Worm (Caenorhabditis elegans) whole organism, young adult: Measurements from ENCODE around the gene T12G3.2.

Experiments used
- F10E7.11 ChIP-seq: sonication (generic microtip); optimal IDR thresholded peaks from 2 replicates; lab custom pipeline; 2017; ENCODE audit warnings: mild to moderate bottlenecking, missing genetic modification characterization, moderate library complexity, missing compliant biosample characterization
- ZK185.1 ChIP-seq: sonication (generic microtip); optimal IDR thresholded peaks from 2 replicates; lab custom pipeline; 2016; ENCODE audit warnings: mild to moderate bottlenecking, missing genetic modification characterization, missing compliant biosample characterization; ENCODE audit not compliant: poor library complexity, severe bottlenecking
- attf-6 ChIP-seq: fragments of 200-800 bp; sonication (Bioruptor generic); IDR thresholded peaks from 2 replicates; pipeline ENCODE4 v1.3.6; 2022; ENCODE audit warnings: missing genetic modification reagents, missing genetic modification characterization, missing compliant biosample characterization
- bed-2 ChIP-seq: fragments of 200-800 bp; sonication (Bioruptor generic); IDR thresholded peaks from 2 replicates; pipeline ENCODE4 v1.3.6; 2022; ENCODE audit warnings: missing genetic modification reagents, missing genetic modification characterization, missing compliant biosample characterization
- efl-1 ChIP-seq: fragments of 150-350 bp; optimal IDR thresholded peaks from 2 replicates; lab custom pipeline; 2014; ENCODE audit warnings: missing biosample characterization, missing genetic modification reagents, missing genetic modification characterization
- ekl-4 ChIP-seq: fragments of 200-800 bp; sonication (Bioruptor generic); IDR thresholded peaks from 2 replicates; pipeline ENCODE4 v1.3.6; 2022; ENCODE audit warnings: missing genetic modification reagents, missing genetic modification characterization, missing compliant biosample characterization
- ets-4 ChIP-seq: fragments of 200-800 bp; sonication (Bioruptor generic); optimal IDR thresholded peaks from 2 replicates; lab custom pipeline; 2018; ENCODE audit warnings: mild to moderate bottlenecking, missing genetic modification characterization, missing compliant biosample characterization
- pha-4 ChIP-seq: fragments of 150-350 bp; sonication (generic microtip); optimal IDR thresholded peaks from 2 replicates; lab custom pipeline; 2014; ENCODE audit warnings: missing biosample characterization, missing genetic modification reagents, missing genetic modification characterization
- sea-2 ChIP-seq: fragments of 200-800 bp; sonication (Bioruptor generic); IDR thresholded peaks from 2 replicates; pipeline ENCODE4 v1.3.6; 2022; ENCODE audit warnings: missing genetic modification characterization, missing compliant biosample characterization
- unc-62 ChIP-seq: fragments of 150-350 bp; optimal IDR thresholded peaks from 2 replicates; lab custom pipeline; 2014; ENCODE audit warnings: missing biosample characterization, missing genetic modification reagents, missing genetic modification characterization
- ztf-18 ChIP-seq: sonication (generic microtip); optimal IDR thresholded peaks from 2 replicates; lab custom pipeline; 2016; ENCODE audit warnings: missing genotype, mild to moderate bottlenecking, missing genetic modification characterization, missing compliant biosample characterization

DNA sequence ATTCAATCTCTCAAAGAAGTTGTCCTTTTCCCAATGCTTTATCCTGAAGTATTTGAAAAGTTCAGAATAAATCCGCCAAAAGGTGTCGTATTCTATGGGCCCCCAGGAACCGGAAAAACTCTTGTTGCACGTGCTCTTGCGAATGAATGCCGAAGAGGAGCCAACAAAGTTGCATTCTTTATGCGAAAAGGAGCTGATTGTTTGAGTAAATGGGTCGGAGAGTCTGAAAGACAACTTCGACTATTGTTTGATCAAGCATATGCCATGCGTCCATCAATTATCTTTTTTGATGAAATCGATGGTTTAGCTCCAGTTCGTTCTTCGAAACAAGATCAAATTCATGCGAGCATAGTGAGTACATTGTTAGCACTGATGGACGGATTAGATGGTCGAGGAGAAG lies 34.0 kb upstream of the T12G3.2 start:
- TF ChIP-seq ets-4 (GFP tag; lab: Kevin White, UChicago) (no peak), efl-1 (GFP tag; lab: Kevin White, UChicago) (no peak), bed-2 (GFP tag; lab: Robert Waterston, UW) (no peak), unc-62 (GFP tag; lab: Kevin White, UChicago) (no peak), sea-2 (no peak), F10E7.11 (tag; lab: Kevin White, UChicago) (no peak), attf-6 (no peak), pha-4 (tag; lab: Kevin White, UChicago) (no peak), ztf-18 (no peak), ekl-4 (GFP tag; lab: Robert Waterston, UW) (no peak), ZK185.1 (no peak)
